Worm (Caenorhabditis elegans) whole organism, young adult: ENCODE measurements around the gene F10E9.5.
A peak's percentile ranks its signal among the peaks of the same experiment; 100 is the strongest.

Source experiments
- C06A6.2 ChIP-seq: fragments of 200-800 bp; sonication (Bioruptor generic); conservative IDR thresholded peaks from 2 replicates; pipeline ENCODE4 v1.3.6; 2022; ENCODE audit warnings: missing genetic modification characterization, missing compliant biosample characterization
- C17E4.6 ChIP-seq: fragments of 200-800 bp; sonication (Bioruptor generic); IDR thresholded peaks from 2 replicates; pipeline ENCODE4 v1.3.6; 2022; ENCODE audit warnings: missing genetic modification reagents, missing genetic modification characterization, missing compliant biosample characterization
- F22D6.2 ChIP-seq: sonication (generic microtip); optimal IDR thresholded peaks from 2 replicates; lab custom pipeline; 2016; ENCODE audit warnings: mild to moderate bottlenecking, missing genetic modification characterization, missing compliant biosample characterization
- F33H1.4 ChIP-seq: fragments of 200-800 bp; sonication (Bioruptor generic); IDR thresholded peaks from 2 replicates; pipeline ENCODE4 v1.3.6; 2022; ENCODE audit warnings: missing genetic modification reagents, missing genetic modification characterization, missing compliant biosample characterization
- F37B4.10 ChIP-seq: fragments of 200-800 bp; sonication (Bioruptor generic); IDR thresholded peaks from 2 replicates; pipeline ENCODE4 v1.3.6; 2022; ENCODE audit warnings: missing genetic modification characterization, missing compliant biosample characterization
- F49E8.2 ChIP-seq: sonication (generic microtip); optimal IDR thresholded peaks from 3 replicates; lab custom pipeline; 2017; ENCODE audit warnings: missing genetic modification characterization, mild to moderate bottlenecking, missing compliant biosample characterization, antibody characterized with exemption, moderate library complexity; ENCODE audit not compliant: insufficient read depth
- F55B11.4 ChIP-seq: sonication (generic microtip); optimal IDR thresholded peaks from 2 replicates; lab custom pipeline; 2016; ENCODE audit warnings: missing compliant biosample characterization, missing genetic modification characterization, borderline replicate concordance; ENCODE audit not compliant: insufficient read depth
- F57C9.4 ChIP-seq: sonication (generic microtip); optimal IDR thresholded peaks from 2 replicates; lab custom pipeline; 2017; ENCODE audit warnings: mild to moderate bottlenecking, missing genetic modification characterization, missing compliant biosample characterization
- K11D2.4 ChIP-seq: fragments of 200-800 bp; sonication (Bioruptor generic); IDR thresholded peaks from 2 replicates; pipeline ENCODE4 v1.3.6; 2022; ENCODE audit warnings: missing genetic modification reagents, missing genetic modification characterization, missing compliant biosample characterization
- T07F8.4 ChIP-seq: sonication (generic microtip); optimal IDR thresholded peaks from 2 replicates; lab custom pipeline; 2016; ENCODE audit warnings: mild to moderate bottlenecking, missing genetic modification characterization, moderate library complexity, missing compliant biosample characterization
- Y53F4B.3 ChIP-seq: fragments of 200-800 bp; sonication (Bioruptor generic); IDR thresholded peaks from 2 replicates; pipeline ENCODE4 v1.3.6; 2022; ENCODE audit warnings: missing genetic modification reagents, missing genetic modification characterization, missing compliant biosample characterization
- ZK185.1 ChIP-seq: sonication (generic microtip); optimal IDR thresholded peaks from 2 replicates; lab custom pipeline; 2016; ENCODE audit warnings: mild to moderate bottlenecking, missing genetic modification characterization, missing compliant biosample characterization; ENCODE audit not compliant: poor library complexity, severe bottlenecking
- aptf-2 ChIP-seq: fragments of 200-800 bp; sonication (Bioruptor generic); conservative IDR thresholded peaks from 2 replicates; pipeline ENCODE4 v1.3.6; 2022; ENCODE audit warnings: missing genetic modification reagents, missing genetic modification characterization, missing compliant biosample characterization
- aptf-3 ChIP-seq: fragments of 200-800 bp; sonication (Bioruptor generic); IDR thresholded peaks from 2 replicates; pipeline ENCODE4 v1.3.6; 2022; ENCODE audit warnings: missing genetic modification characterization, missing compliant biosample characterization
- atf-7 ChIP-seq: sonication (generic microtip); optimal IDR thresholded peaks from 2 replicates; lab custom pipeline; 2017; ENCODE audit warnings: mild to moderate bottlenecking, missing genetic modification characterization, missing compliant biosample characterization
- athp-1 ChIP-seq: sonication (generic microtip); optimal IDR thresholded peaks from 2 replicates; lab custom pipeline; 2017; ENCODE audit warnings: mild to moderate bottlenecking, missing genetic modification characterization, missing compliant biosample characterization
- bed-1 ChIP-seq: fragments of 200-800 bp; sonication (Bioruptor generic); IDR thresholded peaks from 2 replicates; pipeline ENCODE4 v1.3.6; 2022; ENCODE audit warnings: missing genetic modification reagents, missing genetic modification characterization, missing compliant biosample characterization
- ceh-40 ChIP-seq: fragments of 200-800 bp; sonication (Bioruptor generic); IDR thresholded peaks from 2 replicates; pipeline ENCODE4 v1.3.6; 2022; ENCODE audit warnings: missing genetic modification characterization, missing compliant biosample characterization
- dox-1 ChIP-seq: fragments of 200-800 bp; sonication (Bioruptor generic); IDR thresholded peaks from 2 replicates; pipeline ENCODE4 v1.3.6; 2022; ENCODE audit warnings: missing genetic modification reagents, missing genetic modification characterization, missing compliant biosample characterization
- dpff-1 ChIP-seq: sonication (generic microtip); optimal IDR thresholded peaks from 2 replicates; lab custom pipeline; 2017; ENCODE audit warnings: mild to moderate bottlenecking, missing genetic modification characterization, missing compliant biosample characterization
- egrh-3 ChIP-seq: fragments of 200-800 bp; sonication (Bioruptor generic); IDR thresholded peaks from 2 replicates; pipeline ENCODE4 v1.3.6; 2022; ENCODE audit warnings: missing genetic modification reagents, missing genetic modification characterization, missing compliant biosample characterization
- him-1 ChIP-seq: sonication (generic microtip); optimal IDR thresholded peaks from 2 replicates; lab custom pipeline; 2016; ENCODE audit warnings: missing genotype, missing genetic modification reagents, missing genetic modification characterization, missing compliant biosample characterization
- hmg-20 ChIP-seq: fragments of 200-800 bp; sonication (Bioruptor generic); IDR thresholded peaks from 2 replicates; pipeline ENCODE4 v1.3.6; 2022; ENCODE audit warnings: missing genetic modification reagents, missing genetic modification characterization, missing compliant biosample characterization
- hsf-1 ChIP-seq: fragments of 200-800 bp; sonication (Bioruptor generic); IDR thresholded peaks from 2 replicates; pipeline ENCODE4 v1.3.6; 2022; ENCODE audit warnings: missing genetic modification reagents, missing genetic modification characterization, missing compliant biosample characterization
- let-526 ChIP-seq: fragments of 200-800 bp; sonication (Bioruptor generic); IDR thresholded peaks from 2 replicates; pipeline ENCODE4 v1.3.6; 2022; ENCODE audit warnings: missing genetic modification reagents, missing genetic modification characterization, missing compliant biosample characterization
- let-607 ChIP-seq, 2 experiments: fragments of 200-800 bp in 1 of 2; sonication (Bioruptor generic) in 1 of 2; sonication (generic microtip) in 1 of 2; optimal IDR thresholded peaks; 2 replicates each; lab custom pipeline; 2016 to 2018; ENCODE audit warnings: mild to moderate bottlenecking in 2 of 2, missing compliant biosample characterization in 2 of 2, missing genetic modification characterization in 2 of 2, moderate library complexity in 2 of 2, missing genotype in 1 of 2
- lin-35 ChIP-seq, 3 experiments: fragments of 150-350 bp in 2 of 3; sonication (generic microtip) in 1 of 3; optimal IDR thresholded peaks; 2 replicates each; lab custom pipeline; 2014 to 2018; ENCODE audit warnings: missing biosample characterization in 3 of 3, missing genetic modification characterization in 3 of 3, missing genetic modification reagents in 3 of 3
- lin-40 ChIP-seq: sonication (generic microtip); optimal IDR thresholded peaks from 2 replicates; lab custom pipeline; 2016; ENCODE audit warnings: missing genetic modification characterization, mild to moderate bottlenecking, missing compliant biosample characterization, missing genotype, missing genetic modification reagents
- lsl-1 ChIP-seq: fragments of 200-800 bp; sonication (Bioruptor generic); optimal IDR thresholded peaks from 2 replicates; lab custom pipeline; 2018; ENCODE audit warnings: mild to moderate bottlenecking, missing genetic modification characterization, moderate library complexity, missing compliant biosample characterization
- madf-3 ChIP-seq: fragments of 200-800 bp; sonication (Bioruptor generic); IDR thresholded peaks from 2 replicates; pipeline ENCODE4 v1.3.6; 2022; ENCODE audit warnings: missing genetic modification reagents, missing genetic modification characterization, missing compliant biosample characterization
- madf-6 ChIP-seq: fragments of 200-800 bp; sonication (Bioruptor generic); IDR thresholded peaks from 2 replicates; pipeline ENCODE4 v1.3.6; 2022; ENCODE audit warnings: missing genetic modification reagents, missing genetic modification characterization, missing compliant biosample characterization
- madf-8 ChIP-seq: fragments of 200-800 bp; sonication (Bioruptor generic); conservative IDR thresholded peaks from 2 replicates; pipeline ENCODE4 v1.3.6; 2022; ENCODE audit warnings: missing genetic modification reagents, missing genetic modification characterization, missing compliant biosample characterization
- nfyb-1 ChIP-seq: fragments of 200-800 bp; sonication (Bioruptor generic); IDR thresholded peaks from 2 replicates; pipeline ENCODE4 v1.3.6; 2022; ENCODE audit warnings: missing genetic modification reagents, missing genetic modification characterization, missing compliant biosample characterization
- nhr-90 ChIP-seq: sonication (generic microtip); optimal IDR thresholded peaks from 2 replicates; lab custom pipeline; 2016; ENCODE audit warnings: missing genotype, mild to moderate bottlenecking, missing genetic modification characterization, missing compliant biosample characterization
- pbrm-1 ChIP-seq: fragments of 200-800 bp; sonication (Bioruptor generic); IDR thresholded peaks from 2 replicates; pipeline ENCODE4 v1.3.6; 2022; ENCODE audit warnings: missing genetic modification reagents, missing genetic modification characterization, missing compliant biosample characterization
- pha-4 ChIP-seq: fragments of 150-350 bp; sonication (generic microtip); optimal IDR thresholded peaks from 2 replicates; lab custom pipeline; 2014; ENCODE audit warnings: missing biosample characterization, missing genetic modification reagents, missing genetic modification characterization
- sdz-38 ChIP-seq: sonication (generic microtip); optimal IDR thresholded peaks from 2 replicates; lab custom pipeline; 2016; ENCODE audit warnings: missing genotype, missing genetic modification characterization, missing compliant biosample characterization
- sea-2 ChIP-seq: fragments of 200-800 bp; sonication (Bioruptor generic); IDR thresholded peaks from 2 replicates; pipeline ENCODE4 v1.3.6; 2022; ENCODE audit warnings: missing genetic modification characterization, missing compliant biosample characterization
- snpc-1.1 ChIP-seq: sonication (generic microtip); optimal IDR thresholded peaks from 2 replicates; lab custom pipeline; 2017; ENCODE audit warnings: missing genetic modification characterization, mild to moderate bottlenecking, missing compliant biosample characterization, antibody characterized with exemption, moderate library complexity, missing genotype, missing genetic modification reagents; ENCODE audit not compliant: insufficient read depth
- snpc-1.3 ChIP-seq: sonication (generic microtip); optimal IDR thresholded peaks from 2 replicates; lab custom pipeline; 2017; ENCODE audit warnings: missing genetic modification characterization, mild to moderate bottlenecking, missing compliant biosample characterization, antibody characterized with exemption, moderate library complexity, missing genotype, missing genetic modification reagents; ENCODE audit not compliant: insufficient read depth
- zim-3 ChIP-seq: sonication (generic microtip); optimal IDR thresholded peaks from 2 replicates; lab custom pipeline; 2017; ENCODE audit warnings: mild to moderate bottlenecking, missing genetic modification characterization, moderate library complexity, missing compliant biosample characterization
- ztf-26 ChIP-seq: sonication (generic microtip); optimal IDR thresholded peaks from 2 replicates; lab custom pipeline; 2017; ENCODE audit warnings: missing genetic modification characterization, missing compliant biosample characterization
- ztf-3 ChIP-seq: fragments of 200-800 bp; sonication (Bioruptor generic); optimal IDR thresholded peaks from 2 replicates; lab custom pipeline; 2018; ENCODE audit warnings: mild to moderate bottlenecking, missing genetic modification characterization, missing compliant biosample characterization

Gene F10E9.5

DNA sequence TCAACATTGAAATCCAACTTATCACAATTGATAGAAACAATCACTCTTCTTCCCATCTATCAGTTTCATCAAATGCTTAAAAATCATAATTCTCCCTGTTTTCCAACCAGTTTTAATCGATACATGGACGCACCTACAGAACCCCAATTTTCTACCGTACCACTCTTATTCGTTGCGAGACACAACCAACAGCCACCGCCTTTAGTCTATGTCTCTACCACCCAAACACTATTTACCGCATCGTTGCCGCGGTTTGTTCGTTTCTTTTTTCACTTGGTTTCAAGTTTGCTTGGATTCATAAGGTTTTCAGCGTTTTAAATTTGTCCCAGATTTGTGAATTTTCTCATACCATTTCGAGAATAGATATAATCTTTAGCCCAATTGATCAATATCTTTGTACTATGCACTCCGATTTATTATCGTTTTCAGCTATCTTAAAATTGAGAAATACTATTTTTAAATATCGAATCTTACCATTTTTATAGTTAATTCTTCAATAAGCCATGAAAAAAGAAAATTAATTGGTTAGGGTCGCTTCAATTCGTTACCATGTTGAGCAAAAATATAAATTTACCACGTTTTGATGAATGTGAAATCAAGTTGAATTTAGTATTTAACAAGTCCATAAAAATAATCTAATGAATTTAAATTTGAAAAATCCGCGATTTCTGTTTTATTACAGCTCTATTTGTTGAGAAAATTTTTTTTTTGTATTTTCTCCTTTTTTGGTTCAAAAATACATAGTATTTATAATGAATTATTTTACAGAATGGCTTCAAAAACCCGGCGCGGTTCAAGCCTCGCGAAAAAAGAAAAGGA, 3.1 kb downstream of the F10E9.5 start, which contains the start of gene F10E9.3:
F10E9.3 (plus strand) TSS at position 769 of the 819 bp plus-strand sequence.
- TF ChIP-seq aptf-2: no peak
- no peak for TF ChIP-seq nhr-90
- TF ChIP-seq athp-1: no peak
- TF ChIP-seq F33H1.4 (GFP tag; lab: Robert Waterston, UW): 0 out of 2 replicates have a peak, but pooled peaks have one; percentile 12
- TF ChIP-seq lsl-1: no peak
- no peak for TF ChIP-seq F22D6.2
- TF ChIP-seq F37B4.10: no peak
- TF ChIP-seq madf-8 (GFP tag; lab: Robert Waterston, UW): no peak
- no peak for TF ChIP-seq hmg-20 (GFP tag; lab: Robert Waterston, UW)

DNA sequence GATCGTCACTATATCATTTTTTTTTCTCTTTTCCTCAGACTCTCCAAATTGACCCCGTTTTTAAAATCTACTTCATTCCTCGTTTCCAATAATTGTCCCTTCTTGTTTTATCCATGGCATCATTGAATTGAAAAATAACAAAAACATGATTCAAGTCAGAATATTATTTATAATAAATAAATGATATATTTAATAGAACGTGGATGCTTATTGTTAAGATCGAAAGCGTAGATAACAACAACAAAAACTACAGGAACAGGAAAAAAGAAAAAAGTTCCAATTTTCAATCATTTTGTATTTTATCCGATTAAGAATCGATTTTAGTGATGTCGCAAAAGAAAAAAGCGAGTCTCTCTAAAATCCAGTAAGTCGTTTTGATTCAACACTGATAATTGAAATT, 5.0 kb downstream of the F10E9.5 start, which contains the start of gene F10E9.2:
F10E9.2 (plus strand) TSS at position 301 of the 400 bp plus-strand sequence.
- no peak for TF ChIP-seq dox-1
- no peak for TF ChIP-seq sea-2 (GFP tag; lab: Robert Waterston, UW)
- TF ChIP-seq ceh-40 (GFP tag; lab: Robert Waterston, UW): no peak
- no peak for TF ChIP-seq C06A6.2
- TF ChIP-seq bed-1 (GFP tag; lab: Robert Waterston, UW): no peak
- TF ChIP-seq nfyb-1 (GFP tag; lab: Robert Waterston, UW): no peak

DNA sequence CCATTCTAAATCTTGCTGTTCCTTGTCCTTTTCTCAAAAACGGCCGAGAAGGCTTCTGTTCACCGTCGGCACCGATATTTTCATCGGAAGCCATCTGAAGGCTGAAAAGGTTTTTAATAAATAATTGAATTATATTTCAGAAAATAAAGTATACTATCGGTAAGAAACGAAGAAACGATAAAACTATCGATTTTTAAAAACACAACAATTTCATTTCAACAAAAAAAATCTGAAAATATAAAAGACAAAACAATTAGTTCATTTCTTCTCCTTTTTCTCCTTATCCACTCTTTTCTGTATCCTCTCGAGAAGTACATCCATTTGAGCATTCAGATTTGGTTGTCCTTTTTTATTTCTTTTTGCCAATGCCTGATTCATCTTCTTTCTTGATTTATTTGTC, 11.1 kb downstream of the F10E9.5 start, which contains the start of gene sas-4:
sas-4 (minus strand) TSS at position 101 of the 400 bp plus-strand sequence.
- TF ChIP-seq snpc-1.3 (tag; lab: Kevin White, UChicago): no peak
- no peak for TF ChIP-seq nhr-90
- no peak for TF ChIP-seq aptf-3 (GFP tag; lab: Robert Waterston, UW)
- no peak for TF ChIP-seq F33H1.4 (GFP tag; lab: Robert Waterston, UW)
- TF ChIP-seq Y53F4B.3 (GFP tag; lab: Robert Waterston, UW): no peak
- no peak for TF ChIP-seq atf-7 (tag; lab: Kevin White, UChicago)
- no peak for TF ChIP-seq let-607 (tag; optimal IDR thresholded peaks at IDR 0.05; lab: Kevin White, UChicago)
- no peak for TF ChIP-seq dox-1
- no peak for TF ChIP-seq ztf-26
- no peak for TF ChIP-seq lin-40 (tag; lab: Kevin White, UChicago)
- no peak for TF ChIP-seq lin-35 (GFP tag; optimal IDR thresholded peaks at IDR 0.05; lab: Kevin White, UChicago)
- TF ChIP-seq lsl-1: no peak
- no peak for TF ChIP-seq C17E4.6
- TF ChIP-seq C06A6.2: no peak
- TF ChIP-seq F55B11.4: no peak
- TF ChIP-seq egrh-3 (GFP tag; lab: Robert Waterston, UW): no peak
- TF ChIP-seq let-526 (GFP tag; lab: Robert Waterston, UW): no peak
- TF ChIP-seq madf-3: no peak
- TF ChIP-seq dpff-1 (tag; lab: Kevin White, UChicago): no peak
- no peak for TF ChIP-seq ztf-3 (GFP tag; lab: Kevin White, UChicago)
- TF ChIP-seq, all 124 proteins: peak for 0

DNA sequence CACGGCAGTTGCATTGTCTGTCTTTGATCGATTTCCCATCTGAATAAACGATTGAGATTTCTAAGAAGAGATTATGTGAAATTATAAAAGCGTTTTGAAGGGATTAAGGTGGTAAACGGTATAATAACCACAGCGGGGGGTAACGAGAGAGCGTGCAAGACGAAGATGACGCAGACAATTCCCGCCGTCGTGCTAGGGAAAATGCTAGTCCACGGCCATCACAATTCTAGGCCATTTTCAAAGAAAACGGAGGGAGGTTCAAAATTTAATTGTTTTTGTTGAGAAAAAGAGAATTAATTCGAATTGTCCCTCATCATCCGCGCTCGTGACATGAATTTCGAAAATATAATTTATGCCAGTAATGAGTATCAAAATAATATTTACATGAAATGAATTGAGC, 11.7 kb downstream of the F10E9.5 start, which contains the start of gene F10E9.11:
F10E9.11 (minus strand) TSS at position 161 of the 400 bp plus-strand sequence.
- TF ChIP-seq F49E8.2 (tag; lab: Kevin White, UChicago): peak; percentile 13
- peak; percentile 88 for TF ChIP-seq ZK185.1 (tag; lab: Kevin White, UChicago)
- TF ChIP-seq hsf-1 (GFP tag; lab: Robert Waterston, UW): 0 out of 2 replicates have a peak, but pooled peaks have one; percentile 5
- TF ChIP-seq F57C9.4 (tag; lab: Kevin White, UChicago): no peak
- no peak for TF ChIP-seq sdz-38
- TF ChIP-seq T07F8.4 (tag; lab: Kevin White, UChicago): no peak
- TF ChIP-seq him-1: peak; percentile 63
- peak; percentile 45 for TF ChIP-seq snpc-1.1 (tag; lab: Kevin White, UChicago)
- peak; percentile 84 for TF ChIP-seq madf-6 (GFP tag; lab: Robert Waterston, UW)
- peak; percentile 5 for TF ChIP-seq pha-4
- TF ChIP-seq madf-3: peak; percentile 85; the same call in 1 of the 2 replicates
- TF ChIP-seq K11D2.4: peak; percentile 58; the same call in 1 of the 2 replicates
- no peak for TF ChIP-seq zim-3 (tag; lab: Kevin White, UChicago)
- TF ChIP-seq pbrm-1: peak; percentile 78
